Fruit fly (Drosophila melanogaster) whole organism, embryonic: ENCODE results near the gene ph-p.

Experiments
- ATbp ChIP-seq: fragments of 200-800 bp; sonication (Bioruptor generic); optimal IDR thresholded peaks from 2 replicates; lab custom pipeline; 2017; ENCODE audit warnings: missing biosample characterization, mild to moderate bottlenecking, missing genetic modification characterization, missing genetic modification reagents
- Ada2b ChIP-seq: fragments of 200-800 bp; sonication (Bioruptor generic); IDR thresholded peaks from 2 replicates; pipeline ENCODE4 v1.3.6; 2022; ENCODE audit warnings: missing biosample characterization, missing genetic modification characterization
- Bdp1 ChIP-seq: fragments of 200-800 bp; sonication (Bioruptor generic); optimal IDR thresholded peaks from 3 replicates; lab custom pipeline; 2016; ENCODE audit warnings: missing biosample characterization, missing genetic modification characterization
- Bgb ChIP-seq: fragments of 200-800 bp; sonication (Bioruptor generic); IDR thresholded peaks from 2 replicates; pipeline ENCODE4 v1.3.6; 2022; ENCODE audit warnings: missing biosample characterization, missing genetic modification characterization; ENCODE audit not compliant: partially characterized antibody
- CG10462 ChIP-seq: fragments of 200-800 bp; sonication (Bioruptor generic); optimal IDR thresholded peaks from 2 replicates; lab custom pipeline; 2016; ENCODE audit warnings: missing biosample characterization, missing genetic modification characterization
- CG11723 ChIP-seq: fragments of 200-800 bp; sonication (Bioruptor generic); optimal IDR thresholded peaks from 2 replicates; lab custom pipeline; 2017; ENCODE audit warnings: missing biosample characterization, mild to moderate bottlenecking, missing genetic modification characterization
- CG1529 ChIP-seq: fragments of 200-800 bp; sonication (Bioruptor generic); optimal IDR thresholded peaks from 3 replicates; lab custom pipeline; 2018; ENCODE audit warnings: missing biosample characterization, missing genetic modification characterization
- CG15479 ChIP-seq: fragments of 200-800 bp; sonication (Bioruptor generic); optimal IDR thresholded peaks from 3 replicates; lab custom pipeline; 2019; ENCODE audit warnings: missing biosample characterization, mild to moderate bottlenecking, missing genetic modification characterization, moderate library complexity
- CG16813 ChIP-seq: fragments of 200-800 bp; sonication (Bioruptor generic); IDR thresholded peaks from 3 replicates; pipeline ENCODE4 v1.3.6; 2022; ENCODE audit warnings: missing biosample characterization, missing genetic modification characterization; ENCODE audit not compliant: partially characterized antibody
- CG17361 ChIP-seq: fragments of 200-800 bp; sonication (Bioruptor generic); IDR thresholded peaks from 3 replicates; pipeline ENCODE4 v1.3.6; 2022; ENCODE audit warnings: missing biosample characterization, missing genetic modification characterization
- CG18599 ChIP-seq: fragments of 200-800 bp; sonication (Bioruptor generic); optimal IDR thresholded peaks from 3 replicates; lab custom pipeline; 2017; ENCODE audit warnings: missing biosample characterization, missing genetic modification characterization, mild to moderate bottlenecking, moderate library complexity, missing genetic modification reagents
- CG34224 ChIP-seq: fragments of 200-800 bp; sonication (Bioruptor generic); IDR thresholded peaks from 3 replicates; pipeline ENCODE4 v1.3.6; 2022; ENCODE audit warnings: missing biosample characterization, missing genetic modification characterization; ENCODE audit not compliant: partially characterized antibody
- CG3847 ChIP-seq: fragments of 200-800 bp; sonication (Bioruptor generic); IDR thresholded peaks from 2 replicates; pipeline ENCODE4 v1.3.6; 2022; ENCODE audit warnings: missing biosample characterization, missing genetic modification characterization
- CG5245 ChIP-seq: fragments of 200-800 bp; sonication (Bioruptor generic); optimal IDR thresholded peaks from 3 replicates; lab custom pipeline; 2016; ENCODE audit warnings: missing biosample characterization, missing genetic modification characterization
- CG7556 ChIP-seq: fragments of 200-800 bp; sonication (Bioruptor generic); optimal IDR thresholded peaks from 2 replicates; lab custom pipeline; 2017; ENCODE audit warnings: missing biosample characterization, mild to moderate bottlenecking, missing genetic modification characterization
- CG7786 ChIP-seq: fragments of 200-800 bp; sonication (Bioruptor generic); optimal IDR thresholded peaks from 2 replicates; lab custom pipeline; 2016; ENCODE audit warnings: missing biosample characterization, missing genetic modification characterization
- D ChIP-seq, 2 experiments: fragments of 200-800 bp in 1 of 2; fragments of >200 bp in 1 of 2; sonication (Bioruptor generic) in 1 of 2; optimal IDR thresholded peaks; 2 replicates in 1 of 2; 3 replicates in 1 of 2; lab custom pipeline; 2017; ENCODE audit warnings: mild to moderate bottlenecking in 1 of 2, missing biosample characterization in 1 of 2, missing genetic modification characterization in 1 of 2, missing genetic modification reagents in 1 of 2
- Deaf1 ChIP-seq: fragments of 200-800 bp; optimal IDR thresholded peaks from 3 replicates; lab custom pipeline; 2019; ENCODE audit warnings: missing biosample characterization, mild to moderate bottlenecking, missing genetic modification characterization, moderate library complexity
- Dip3 ChIP-seq: fragments of 200-800 bp; sonication (Bioruptor generic); optimal IDR thresholded peaks from 3 replicates; lab custom pipeline; 2016; ENCODE audit warnings: missing biosample characterization, missing genetic modification characterization
- Doc3 ChIP-seq: fragments of 200-800 bp; sonication (Bioruptor generic); IDR thresholded peaks from 3 replicates; pipeline ENCODE4 v1.3.6; 2022; ENCODE audit warnings: missing biosample characterization, missing genetic modification characterization; ENCODE audit not compliant: partially characterized antibody
- Dref ChIP-seq: fragments of 200-800 bp; sonication (Bioruptor generic); IDR thresholded peaks from 2 replicates; pipeline ENCODE4 v1.3.6; 2022; ENCODE audit warnings: missing biosample characterization, missing genetic modification characterization
- E2f2 ChIP-seq: fragments of 200-800 bp; sonication (Bioruptor generic); IDR thresholded peaks from 2 replicates; pipeline ENCODE4 v1.3.6; 2022; ENCODE audit warnings: missing biosample characterization, missing genetic modification characterization
- ERR ChIP-seq: fragments of 200-800 bp; sonication (Bioruptor generic); optimal IDR thresholded peaks from 2 replicates; lab custom pipeline; 2016; ENCODE audit warnings: missing biosample characterization, missing genetic modification characterization
- Ets97D ChIP-seq: fragments of 200-800 bp; sonication (Bioruptor generic); optimal IDR thresholded peaks from 3 replicates; lab custom pipeline; 2016; ENCODE audit warnings: missing biosample characterization, missing genetic modification characterization
- Hand ChIP-seq: fragments of 200-800 bp; sonication (Bioruptor generic); optimal IDR thresholded peaks from 2 replicates; lab custom pipeline; 2017; ENCODE audit warnings: mild to moderate bottlenecking, missing biosample characterization, missing genetic modification reagents, missing genetic modification characterization
- HmgZ ChIP-seq: fragments of 200-800 bp; sonication (Bioruptor generic); optimal IDR thresholded peaks from 2 replicates; lab custom pipeline; 2018; ENCODE audit warnings: missing biosample characterization, mild to moderate bottlenecking, missing genetic modification characterization
- Hmx ChIP-seq: fragments of 200-800 bp; sonication (Bioruptor generic); optimal IDR thresholded peaks from 2 replicates; lab custom pipeline; 2016; ENCODE audit warnings: missing biosample characterization, missing genetic modification characterization
- Hr78 ChIP-seq, 2 experiments: fragments of 200-800 bp in 1 of 2; fragments of >200 bp in 1 of 2; sonication (Bioruptor generic) in 1 of 2; optimal IDR thresholded peaks; 2 replicates each; lab custom pipeline; 2017 to 2019; ENCODE audit warnings: missing biosample characterization in 2 of 2, missing genetic modification characterization in 2 of 2, mild to moderate bottlenecking in 1 of 2, moderate library complexity in 1 of 2
- MESR4 ChIP-seq: fragments of 200-800 bp; sonication (Bioruptor generic); optimal IDR thresholded peaks from 2 replicates; lab custom pipeline; 2018; ENCODE audit warnings: missing biosample characterization, mild to moderate bottlenecking, missing genetic modification characterization, moderate library complexity
- MTF-1 ChIP-seq: fragments of 200-800 bp; sonication (Bioruptor generic); optimal IDR thresholded peaks from 2 replicates; lab custom pipeline; 2018; ENCODE audit warnings: missing biosample characterization, mild to moderate bottlenecking, missing genetic modification characterization, borderline replicate concordance
- NFAT ChIP-seq: fragments of 200-800 bp; sonication (Bioruptor generic); IDR thresholded peaks from 2 replicates; pipeline ENCODE4 v1.3.6; 2022; ENCODE audit warnings: missing biosample characterization, missing genetic modification characterization
- Taf1 ChIP-seq: fragments of 200-800 bp; sonication (Bioruptor generic); IDR thresholded peaks from 2 replicates; pipeline ENCODE4 v1.3.6; 2022; ENCODE audit warnings: missing biosample characterization, missing genetic modification characterization
- Usf ChIP-seq: fragments of 200-800 bp; sonication (Bioruptor generic); optimal IDR thresholded peaks from 2 replicates; lab custom pipeline; 2017; ENCODE audit warnings: missing genotype, missing biosample characterization, missing genetic modification characterization
- ab ChIP-seq: fragments of 200-800 bp; sonication (Bioruptor generic); optimal IDR thresholded peaks from 2 replicates; lab custom pipeline; 2016; ENCODE audit warnings: missing biosample characterization, missing genetic modification characterization
- ci ChIP-seq: fragments of 200-800 bp; sonication (Bioruptor generic); IDR thresholded peaks from 3 replicates; pipeline ENCODE4 v1.3.6; 2022; ENCODE audit warnings: missing biosample characterization, missing genetic modification characterization
- dpn ChIP-seq, 2 experiments: fragments of 200-800 bp; sonication (Bioruptor generic); optimal IDR thresholded peaks; 3 replicates each; lab custom pipeline; 2016; ENCODE audit warnings: missing biosample characterization in 2 of 2, missing genetic modification characterization in 2 of 2
- ewg ChIP-seq: fragments of 200-800 bp; sonication (Bioruptor generic); optimal IDR thresholded peaks from 3 replicates; lab custom pipeline; 2017; ENCODE audit warnings: mild to moderate bottlenecking, missing biosample characterization, missing genetic modification reagents, missing genetic modification characterization
- fd64A ChIP-seq: fragments of 200-800 bp; sonication (Bioruptor generic); optimal IDR thresholded peaks from 3 replicates; lab custom pipeline; 2018; ENCODE audit warnings: missing biosample characterization, mild to moderate bottlenecking, missing genetic modification characterization
- gt ChIP-seq: fragments of 200-800 bp; sonication (Bioruptor generic); IDR thresholded peaks from 2 replicates; pipeline ENCODE4 v1.3.6; 2022; ENCODE audit warnings: missing biosample characterization, missing genetic modification characterization
- jigr1 ChIP-seq: fragments of 200-800 bp; sonication (Bioruptor generic); IDR thresholded peaks from 3 replicates; pipeline ENCODE4 v1.3.6; 2022; ENCODE audit warnings: missing biosample characterization, missing genetic modification characterization
- psq ChIP-seq: fragments of 200-800 bp; sonication (Bioruptor generic); optimal IDR thresholded peaks from 2 replicates; lab custom pipeline; 2017; ENCODE audit warnings: missing biosample characterization, missing genetic modification characterization
- ro ChIP-seq: fragments of 200-800 bp; sonication (Bioruptor generic); IDR thresholded peaks from 2 replicates; pipeline ENCODE4 v1.3.6; 2022; ENCODE audit warnings: missing biosample characterization, missing genetic modification characterization
- schlank ChIP-seq: fragments of 200-800 bp; sonication (Bioruptor generic); optimal IDR thresholded peaks from 2 replicates; lab custom pipeline; 2018; ENCODE audit warnings: missing biosample characterization, mild to moderate bottlenecking, missing genetic modification characterization
- scrt ChIP-seq: fragments of 200-800 bp; sonication (Bioruptor generic); optimal IDR thresholded peaks from 2 replicates; lab custom pipeline; 2018; ENCODE audit warnings: missing biosample characterization, mild to moderate bottlenecking, missing genetic modification characterization, moderate library complexity
- slou ChIP-seq: fragments of 200-800 bp; sonication (Bioruptor generic); optimal IDR thresholded peaks from 3 replicates; lab custom pipeline; 2016; ENCODE audit warnings: missing biosample characterization, missing genetic modification characterization
- sqz ChIP-seq: fragments of 200-800 bp; sonication (Bioruptor generic); optimal IDR thresholded peaks from 3 replicates; lab custom pipeline; 2018; ENCODE audit warnings: missing biosample characterization, mild to moderate bottlenecking, missing genetic modification characterization
- sug ChIP-seq: fragments of 200-800 bp; optimal IDR thresholded peaks from 2 replicates; lab custom pipeline; 2019; ENCODE audit warnings: missing biosample characterization, mild to moderate bottlenecking, missing genetic modification characterization, moderate library complexity
- trem ChIP-seq: fragments of 200-800 bp; optimal IDR thresholded peaks from 3 replicates; lab custom pipeline; 2019; ENCODE audit warnings: missing biosample characterization, mild to moderate bottlenecking, missing genetic modification characterization, moderate library complexity
- zen ChIP-seq: fragments of 200-800 bp; sonication (Bioruptor generic); optimal IDR thresholded peaks from 3 replicates; lab custom pipeline; 2018; ENCODE audit warnings: missing biosample characterization, mild to moderate bottlenecking, missing genetic modification characterization, moderate library complexity
- zfh1 ChIP-seq: fragments of 200-800 bp; sonication (Bioruptor generic); IDR thresholded peaks from 3 replicates; pipeline ENCODE4 v1.3.6; 2022; ENCODE audit warnings: missing biosample characterization, missing genetic modification characterization
- zfh2 ChIP-seq: fragments of 200-800 bp; sonication (Bioruptor generic); optimal IDR thresholded peaks from 2 replicates; lab custom pipeline; 2016; ENCODE audit warnings: missing biosample characterization, missing genetic modification characterization

The ph-p gene

dm6 chrX:2172420-2172827 is 34.3 kb upstream of the ph-p start, which contains the start of gene ND-B14.5A (continued):
- TF ChIP-seq CG5245 (GFP tag; lab: Kevin White, UChicago) (no peak), CG11723 (GFP tag; lab: Kevin White, UChicago) (no peak), schlank (tag; lab: Kevin White, UChicago) (no peak), CG10462 (GFP tag; lab: Kevin White, UChicago) (no peak), zfh1 (GFP tag; lab: Robert Waterston, UW) (no peak), NFAT (no peak), scrt (GFP tag; lab: Kevin White, UChicago) (no peak), Dip3 (GFP tag; lab: Kevin White, UChicago) (no peak), CG18599 (GFP tag; lab: Kevin White, UChicago) (no peak), Ets97D (GFP tag; lab: Kevin White, UChicago) (peak; percentile 40), CG16813 (GFP tag; lab: Robert Waterston, UW) (peak; percentile 93), CG15479 (GFP tag; lab: Kevin White, UChicago) (no peak), Hr78 (GFP tag; optimal IDR thresholded peaks at IDR 0.05; lab: Kevin White, UChicago) (no peak), gt (GFP tag; lab: Robert Waterston, UW) (no peak), CG1529 (GFP tag; lab: Kevin White, UChicago) (no peak), CG7786 (GFP tag; lab: Kevin White, UChicago) (no peak), Hmx (no peak), Dref (GFP tag; lab: Robert Waterston, UW) (peak; percentile 97), ro (GFP tag; lab: Robert Waterston, UW) (no peak), psq (no peak), zen (tag; lab: Kevin White, UChicago) (peak; percentile 10), Doc3 (GFP tag; lab: Robert Waterston, UW) (peak; percentile 85), CG34224 (GFP tag; lab: Robert Waterston, UW) (peak; percentile 99), Ada2b (GFP tag; lab: Robert Waterston, UW) (no peak), ewg (GFP tag; lab: Kevin White, UChicago) (no peak), CG17361 (no peak), ab (GFP tag; lab: Kevin White, UChicago) (no peak), Taf1 (GFP tag; lab: Robert Waterston, UW) (no peak), Deaf1 (tag; lab: Kevin White, UChicago) (no peak), ATbp (GFP tag; lab: Kevin White, UChicago) (no peak), ci (GFP tag; lab: Robert Waterston, UW) (peak; percentile 29; the same call in 1 of the 3 replicates), dpn (GFP tag; optimal IDR thresholded peaks at IDR 0.05; lab: Kevin White, UChicago) (no peak), fd64A (GFP tag; lab: Kevin White, UChicago) (no peak), Bgb (GFP tag; lab: Robert Waterston, UW) (peak; percentile 96), ERR (GFP tag; lab: Kevin White, UChicago) (no peak), MESR4 (peak; percentile 58), trem (tag; lab: Kevin White, UChicago) (peak; percentile 59), slou (no peak), Bdp1 (GFP tag; lab: Kevin White, UChicago) (no peak), sug (tag; lab: Kevin White, UChicago) (peak; percentile 21), CG7556 (no peak), zfh2 (GFP tag; lab: Kevin White, UChicago) (no peak), MTF-1 (GFP tag; lab: Kevin White, UChicago) (no peak), D (optimal IDR thresholded peaks at IDR 0.05; lab: Kevin White, UChicago) (no peak), D (GFP tag; optimal IDR thresholded peaks at IDR 0.05; lab: Kevin White, UChicago) (no peak), sqz (GFP tag; lab: Kevin White, UChicago) (no peak), CG3847 (GFP tag; lab: Robert Waterston, UW) (no peak), HmgZ (tag; lab: Kevin White, UChicago) (peak; percentile 48), Usf (GFP tag; lab: Kevin White, UChicago) (no peak), jigr1 (GFP tag; lab: Robert Waterston, UW) (no peak), Hand (GFP tag; lab: Kevin White, UChicago) (no peak), E2f2 (GFP tag; lab: Robert Waterston, UW) (peak; percentile 71)
